Worm (Caenorhabditis elegans): ENCODE measurements around the gene C54D2.6.

The C54D2.6 gene

DNA sequence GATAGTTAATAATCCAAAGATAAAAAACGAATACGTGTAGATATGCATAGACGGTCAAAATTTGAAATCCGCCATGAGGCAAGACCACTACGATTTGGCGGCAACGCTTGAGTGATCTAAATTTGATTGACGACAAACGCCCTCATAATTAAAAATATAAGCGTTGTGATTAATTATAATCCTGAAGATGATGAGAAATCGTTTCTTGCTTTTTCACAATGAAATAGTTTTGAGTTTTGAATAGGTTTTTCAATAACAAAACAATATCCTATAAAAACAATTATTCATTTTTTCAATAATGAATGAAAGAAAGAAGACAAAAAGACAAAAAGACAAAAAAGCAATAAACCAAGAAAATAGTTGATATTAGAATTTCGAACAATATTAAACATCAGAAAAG, at the start of gene C54D2.6:
C54D2.6 (minus strand) TSS at position 101 of the 400 bp plus-strand sequence.
- TF ChIP-seq hnd-1 (tag; optimal IDR thresholded peaks at IDR 0.05) (no peak), tra-4 (tag; optimal IDR thresholded peaks at IDR 0.05) (no peak), tbx-11 (GFP tag; IDR thresholded peaks at IDR 0.05) (no peak), tbx-37 (GFP tag; conservative IDR thresholded peaks at IDR 0.05) (no peak), scrt-1 (GFP tag; IDR thresholded peaks at IDR 0.05) (no peak), ama-1 (optimal IDR thresholded peaks at IDR 0.05) (no peak), flt-1 (GFP tag; IDR thresholded peaks at IDR 0.05) (no peak), aly-1 (tag; optimal IDR thresholded peaks at IDR 0.05) (no peak), hmbx-1 (tag; optimal IDR thresholded peaks at IDR 0.05) (no peak), ceh-13 (GFP tag; optimal IDR thresholded peaks at IDR 0.05) (no peak), hmg-4 (GFP tag; optimal IDR thresholded peaks at IDR 0.05) (no peak), B0310.2 (tag; optimal IDR thresholded peaks at IDR 0.05) (no peak), ceh-36 (tag; optimal IDR thresholded peaks at IDR 0.05) (no peak), sea-1 (GFP tag; conservative IDR thresholded peaks at IDR 0.05) (no peak)

DNA sequence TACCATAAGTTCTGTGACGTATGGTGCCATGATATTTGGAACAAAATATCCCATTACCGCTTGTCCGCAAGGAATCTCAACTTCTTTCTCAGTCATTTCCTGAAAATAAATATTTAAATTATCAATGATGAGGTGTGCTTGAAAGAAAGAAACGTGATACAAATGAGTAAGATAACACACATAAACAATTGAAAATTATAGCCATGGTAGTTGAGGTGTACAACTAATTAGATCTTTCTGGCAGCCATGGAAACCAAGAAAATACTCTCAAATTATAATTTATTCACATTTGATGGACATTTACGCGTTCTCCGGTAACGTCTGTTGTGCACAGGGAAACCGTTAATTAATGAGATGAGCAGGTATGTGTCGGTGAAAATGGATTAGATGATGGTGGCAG, 45.0 kb upstream of the C54D2.6 start, which contains the start of gene C39D10.5:
C39D10.5 (minus strand) TSS at position 101 of the 400 bp plus-strand sequence.
- TF ChIP-seq B0310.2 (tag; optimal IDR thresholded peaks at IDR 0.05): no peak
- TF ChIP-seq tbx-11 (GFP tag; IDR thresholded peaks at IDR 0.05): no peak
- TF ChIP-seq hnd-1 (tag; optimal IDR thresholded peaks at IDR 0.05): no peak
- no peak for TF ChIP-seq ets-7 (tag; optimal IDR thresholded peaks at IDR 0.05)
- no peak for TF ChIP-seq ama-1 (optimal IDR thresholded peaks at IDR 0.05)
- TF ChIP-seq sea-1 (GFP tag; conservative IDR thresholded peaks at IDR 0.05): no peak
- TF ChIP-seq tbx-37 (GFP tag; conservative IDR thresholded peaks at IDR 0.05): no peak
- TF ChIP-seq ceh-36 (tag; optimal IDR thresholded peaks at IDR 0.05): no peak
- TF ChIP-seq aly-1 (tag; optimal IDR thresholded peaks at IDR 0.05): no peak
- TF ChIP-seq hmbx-1 (tag; optimal IDR thresholded peaks at IDR 0.05): no peak

- TF ChIP-seq tbx-11 (GFP tag; IDR thresholded peaks at IDR 0.05): no peak
- TF ChIP-seq pes-1 (GFP tag; IDR thresholded peaks at IDR 0.05): no peak
- TF ChIP-seq scrt-1 (GFP tag; IDR thresholded peaks at IDR 0.05): no peak
- TF ChIP-seq tbx-37 (GFP tag; conservative IDR thresholded peaks at IDR 0.05): no peak
- TF ChIP-seq ets-7 (tag; optimal IDR thresholded peaks at IDR 0.05): no peak
- TF ChIP-seq B0310.2 (tag; optimal IDR thresholded peaks at IDR 0.05): no peak
- TF ChIP-seq flt-1 (GFP tag; IDR thresholded peaks at IDR 0.05): no peak
- no peak for TF ChIP-seq F13C5.2 (tag; optimal IDR thresholded peaks at IDR 0.05)
- TF ChIP-seq tra-4 (tag; optimal IDR thresholded peaks at IDR 0.05): no peak
- no peak for TF ChIP-seq aly-1 (tag; optimal IDR thresholded peaks at IDR 0.05)
- no peak for TF ChIP-seq ceh-36 (tag; optimal IDR thresholded peaks at IDR 0.05)
- no peak for TF ChIP-seq hnd-1 (tag; optimal IDR thresholded peaks at IDR 0.05)
- TF ChIP-seq ceh-13 (GFP tag; optimal IDR thresholded peaks at IDR 0.05): no peak
- TF ChIP-seq hmbx-1 (tag; optimal IDR thresholded peaks at IDR 0.05): no peak
- TF ChIP-seq hmg-4 (GFP tag; optimal IDR thresholded peaks at IDR 0.05): no peak
- TF ChIP-seq ama-1 (optimal IDR thresholded peaks at IDR 0.05): no peak
Observed at ce11 chrX:7888915-7889314, 41.6 kb upstream of the C54D2.6 start, which contains the start of gene C39D10.2. C39D10.2 (plus strand) TSS chrX:7889215.

DNA sequence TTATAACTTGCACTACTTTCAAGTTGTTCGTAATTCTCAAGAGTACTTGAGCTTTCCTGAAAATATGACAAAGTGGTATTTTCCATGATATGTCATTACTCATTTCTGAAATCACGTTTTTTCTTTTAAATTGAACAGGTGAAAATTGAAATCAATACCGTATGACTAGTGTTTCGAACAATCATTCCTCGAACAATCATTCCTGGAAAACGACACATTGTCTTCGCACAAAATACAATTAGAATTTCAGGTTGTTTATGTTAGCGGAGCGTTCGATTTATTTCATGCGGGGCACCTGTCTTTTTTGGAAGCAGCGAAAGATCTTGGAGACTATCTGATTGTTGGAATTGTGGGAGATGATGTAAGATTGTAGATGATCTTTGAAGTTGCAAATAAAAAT, 38.9 kb upstream of the C54D2.6 start:
- TF ChIP-seq tra-4 (tag; optimal IDR thresholded peaks at IDR 0.05) (no peak), ceh-13 (GFP tag; optimal IDR thresholded peaks at IDR 0.05) (no peak), hnd-1 (tag; optimal IDR thresholded peaks at IDR 0.05) (no peak), tbx-37 (GFP tag; conservative IDR thresholded peaks at IDR 0.05) (no peak), sea-1 (GFP tag; conservative IDR thresholded peaks at IDR 0.05) (no peak), ets-7 (tag; optimal IDR thresholded peaks at IDR 0.05) (no peak), pes-1 (GFP tag; IDR thresholded peaks at IDR 0.05) (no peak)

DNA sequence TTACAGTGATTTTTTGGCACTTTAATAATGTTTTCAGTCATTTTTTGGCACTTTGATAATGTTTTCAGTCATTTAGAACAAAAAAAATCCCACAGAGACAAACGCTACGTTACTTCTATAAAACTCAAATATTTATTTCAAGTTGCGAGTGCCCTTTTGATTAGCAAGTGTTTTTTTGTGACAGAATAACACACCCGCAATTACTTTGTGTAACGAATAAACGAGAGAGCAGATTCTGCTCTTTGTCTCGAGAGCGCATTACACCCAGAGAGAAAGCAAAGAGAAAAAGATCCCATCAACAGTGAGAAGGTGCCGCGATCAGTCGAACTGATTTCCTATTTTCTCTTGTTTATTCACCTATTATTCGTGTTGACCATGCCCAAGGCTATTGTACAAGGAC, 36.7 kb upstream of the C54D2.6 start, which contains the start of gene pcyt-2.2:
pcyt-2.2 (plus strand) TSS at position 301 of the 400 bp plus-strand sequence.
- TF ChIP-seq tbx-11 (GFP tag; IDR thresholded peaks at IDR 0.05) (no peak), pes-1 (GFP tag; IDR thresholded peaks at IDR 0.05) (no peak), hmg-4 (GFP tag; optimal IDR thresholded peaks at IDR 0.05) (no peak), ama-1 (optimal IDR thresholded peaks at IDR 0.05) (no peak), aly-1 (tag; optimal IDR thresholded peaks at IDR 0.05) (no peak), ceh-36 (tag; optimal IDR thresholded peaks at IDR 0.05) (no peak), ceh-13 (GFP tag; optimal IDR thresholded peaks at IDR 0.05) (no peak), tbx-37 (GFP tag; conservative IDR thresholded peaks at IDR 0.05) (no peak), scrt-1 (GFP tag; IDR thresholded peaks at IDR 0.05) (no peak), sea-1 (GFP tag; conservative IDR thresholded peaks at IDR 0.05) (no peak), tra-4 (tag; optimal IDR thresholded peaks at IDR 0.05) (no peak), ets-7 (tag; optimal IDR thresholded peaks at IDR 0.05) (no peak), flt-1 (GFP tag; IDR thresholded peaks at IDR 0.05) (no peak)

DNA sequence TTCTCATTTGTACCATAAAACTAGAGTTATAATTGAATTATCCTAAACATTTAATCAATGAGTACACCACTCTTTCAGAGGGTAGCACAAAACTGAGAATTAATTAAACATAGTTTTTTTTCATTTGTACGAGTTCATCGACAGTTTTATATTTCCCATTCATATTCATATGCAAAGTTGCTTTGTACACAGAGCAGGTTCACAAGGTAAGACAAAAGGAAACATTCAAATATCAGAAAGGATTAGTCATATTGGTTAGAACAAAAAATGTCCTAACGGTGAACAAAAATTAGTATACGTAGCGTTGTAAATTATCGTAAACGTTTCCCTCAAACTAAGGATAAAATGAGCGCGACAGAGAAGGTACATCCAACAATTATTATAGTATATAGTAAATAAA, 34.0 kb upstream of the C54D2.6 start:
- TF ChIP-seq scrt-1 (GFP tag; IDR thresholded peaks at IDR 0.05) (no peak), tbx-11 (GFP tag; IDR thresholded peaks at IDR 0.05) (no peak)

DNA sequence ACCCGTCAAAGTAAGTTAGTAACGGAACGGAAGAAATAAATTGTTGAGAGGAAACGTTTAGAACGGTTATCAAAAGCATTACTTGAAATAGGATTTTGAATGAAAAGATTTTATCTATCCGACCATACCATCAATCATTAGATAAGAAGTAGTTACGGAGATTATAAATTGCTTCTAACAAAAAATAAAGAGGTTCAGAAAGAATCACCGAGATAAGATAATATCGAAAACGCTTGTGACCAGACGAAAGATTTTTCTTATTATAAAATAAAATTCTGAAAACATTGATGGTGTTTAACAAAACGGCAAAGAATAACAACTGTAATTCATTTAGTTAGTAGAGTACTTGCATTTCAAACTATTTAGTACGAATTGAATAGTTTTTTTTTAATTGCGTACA, 33.5 kb upstream of the C54D2.6 start, which contains the start of gene C39D10.8:
C39D10.8 (minus strand) TSS at position 101 of the 400 bp plus-strand sequence.
- TF ChIP-seq tra-4 (tag; optimal IDR thresholded peaks at IDR 0.05) (no peak), pes-1 (GFP tag; IDR thresholded peaks at IDR 0.05) (no peak), F13C5.2 (tag; optimal IDR thresholded peaks at IDR 0.05) (no peak), sea-1 (GFP tag; conservative IDR thresholded peaks at IDR 0.05) (no peak), hmbx-1 (tag; optimal IDR thresholded peaks at IDR 0.05) (no peak), tbx-37 (GFP tag; conservative IDR thresholded peaks at IDR 0.05) (no peak), flt-1 (GFP tag; IDR thresholded peaks at IDR 0.05) (no peak), scrt-1 (GFP tag; IDR thresholded peaks at IDR 0.05) (no peak), hnd-1 (tag; optimal IDR thresholded peaks at IDR 0.05) (no peak), B0310.2 (tag; optimal IDR thresholded peaks at IDR 0.05) (no peak), ceh-13 (GFP tag; optimal IDR thresholded peaks at IDR 0.05) (no peak)

DNA sequence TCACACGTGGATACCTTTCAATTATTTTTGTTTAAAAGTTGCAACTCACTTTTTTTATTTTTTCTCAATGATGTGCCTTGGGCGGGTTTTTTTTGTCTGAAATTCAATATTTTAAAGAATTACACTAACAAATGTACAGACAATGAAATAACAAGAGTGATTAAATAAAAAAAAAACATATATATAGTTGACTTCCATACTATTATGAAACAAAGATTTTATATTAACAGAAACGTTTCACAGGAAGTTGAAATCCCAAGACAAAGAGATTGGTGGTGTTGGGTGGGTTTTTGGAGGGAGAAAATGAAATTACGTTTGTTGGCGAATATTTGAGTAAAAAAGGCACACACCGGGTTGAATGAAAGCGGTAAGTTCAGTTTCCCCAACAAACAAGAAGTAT, 28.5 kb upstream of the C54D2.6 start, which contains the start of gene cca-1:
cca-1 (minus strand) TSS at position 101 of the 400 bp plus-strand sequence.
- no peak for TF ChIP-seq tbx-37 (GFP tag; conservative IDR thresholded peaks at IDR 0.05)
- no peak for TF ChIP-seq ama-1 (optimal IDR thresholded peaks at IDR 0.05)
- TF ChIP-seq tbx-11 (GFP tag; IDR thresholded peaks at IDR 0.05): no peak
- no peak for TF ChIP-seq ceh-36 (tag; optimal IDR thresholded peaks at IDR 0.05)
- TF ChIP-seq ceh-13 (GFP tag; optimal IDR thresholded peaks at IDR 0.05): no peak
- TF ChIP-seq F13C5.2 (tag; optimal IDR thresholded peaks at IDR 0.05): no peak
- TF ChIP-seq sea-1 (GFP tag; conservative IDR thresholded peaks at IDR 0.05): no peak
- TF ChIP-seq aly-1 (tag; optimal IDR thresholded peaks at IDR 0.05): no peak
- no peak for TF ChIP-seq tra-4 (tag; optimal IDR thresholded peaks at IDR 0.05)
- no peak for TF ChIP-seq flt-1 (GFP tag; IDR thresholded peaks at IDR 0.05)

Measured in whole organism, early embryonic.